Worm (Caenorhabditis elegans): ENCODE results near the gene vig-1.

DNA sequence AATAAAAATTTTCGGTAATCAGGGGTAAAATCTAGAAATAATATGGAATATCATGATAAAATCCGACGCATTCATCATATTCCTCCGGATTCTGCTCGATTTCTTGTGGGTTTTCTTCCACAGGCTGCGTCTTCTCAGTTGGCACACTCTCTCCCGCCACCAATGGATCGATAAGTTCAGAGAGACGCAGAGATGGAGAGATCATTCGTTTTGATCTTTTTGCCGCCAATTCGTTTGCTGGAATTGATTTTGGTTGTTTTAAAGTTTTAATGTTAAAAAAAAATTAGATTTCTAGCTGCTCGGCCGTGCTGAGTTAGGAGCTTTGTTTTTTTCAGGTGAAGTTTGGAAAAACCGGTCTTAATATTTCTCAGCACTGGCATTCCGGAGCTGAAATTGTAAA lies 36.4 kb downstream of the vig-1 start:
- no peak for TF ChIP-seq snpc-4 (tag; optimal IDR thresholded peaks at IDR 0.05)
- no peak for TF ChIP-seq nhr-28 (tag; optimal IDR thresholded peaks at IDR 0.05)
- no peak for TF ChIP-seq flh-1 (GFP tag; optimal IDR thresholded peaks at IDR 0.05)
- TF ChIP-seq ceh-39 (tag; optimal IDR thresholded peaks at IDR 0.05) = no peak
- no peak for TF ChIP-seq unc-39 (tag; optimal IDR thresholded peaks at IDR 0.05)
- no peak for TF ChIP-seq nhr-237 (tag; optimal IDR thresholded peaks at IDR 0.05)
- no peak for TF ChIP-seq unc-62 (GFP tag; optimal IDR thresholded peaks at IDR 0.05)
- TF ChIP-seq elt-3 (tag; optimal IDR thresholded peaks at IDR 0.05) = no peak
- TF ChIP-seq mab-5 (tag; optimal IDR thresholded peaks at IDR 0.05) = no peak
- TF ChIP-seq ztf-11 (tag; optimal IDR thresholded peaks at IDR 0.05) = no peak
- TF ChIP-seq nhr-76 (tag; optimal IDR thresholded peaks at IDR 0.05) = no peak
- TF ChIP-seq mls-2 (tag; optimal IDR thresholded peaks at IDR 0.05) = no peak
- TF ChIP-seq drap-1 (GFP tag; optimal IDR thresholded peaks at IDR 0.05) = no peak
- no peak for TF ChIP-seq ces-1 (GFP tag; optimal IDR thresholded peaks at IDR 0.05)
